Fruit fly (Drosophila melanogaster): ENCODE data around the gene CG7194.

DNA sequence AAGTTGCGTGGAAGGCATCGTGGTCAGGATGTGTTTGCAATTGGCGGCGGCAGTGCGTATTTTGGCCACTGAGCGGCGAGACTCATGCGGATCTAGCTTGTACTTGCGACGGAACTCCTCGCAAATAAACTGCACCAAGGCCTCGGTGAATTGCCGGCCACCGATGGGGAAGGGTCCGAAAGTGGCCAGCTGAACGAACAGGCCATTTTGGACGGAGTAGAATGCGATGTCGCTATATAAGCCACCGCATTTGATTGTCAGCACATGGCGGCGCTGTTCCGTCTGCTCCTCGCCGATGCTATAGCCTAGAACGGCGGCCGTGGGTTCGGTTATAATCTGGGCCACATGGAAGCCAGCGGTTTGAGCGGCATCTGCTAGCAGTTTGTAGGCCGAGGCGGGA is 41.3 kb upstream of the CG7194 start:
- TF ChIP-seq Pif1A (GFP tag; optimal IDR thresholded peaks at IDR 0.05) (no peak), Ets98B (GFP tag; IDR thresholded peaks at IDR 0.05) (no peak), gl (tag; optimal IDR thresholded peaks at IDR 0.05) (no peak), Pif1B (GFP tag; optimal IDR thresholded peaks at IDR 0.05) (no peak), CG15710 (tag; optimal IDR thresholded peaks at IDR 0.05) (no peak), rn (GFP tag; IDR thresholded peaks at IDR 0.05) (no peak), CG14655 (GFP tag; optimal IDR thresholded peaks at IDR 0.05) (no peak), EcR (GFP tag; optimal IDR thresholded peaks at IDR 0.05) (no peak)

All from whole organism, pupa.